Fruit fly (Drosophila melanogaster): ENCODE data around the gene CG14969.

The CG14969 gene

dm6 chr3L:3381869-3382488 lies 47.2 kb upstream of the CG14969 start (continued):
- TF ChIP-seq scrt (GFP tag; optimal IDR thresholded peaks at IDR 0.05) (peak; percentile 19), Scr (GFP tag; IDR thresholded peaks at IDR 0.05; ENCODE audit: partially characterized antibody) (no peak), Myb (GFP tag; optimal IDR thresholded peaks at IDR 0.05) (no peak), cas (GFP tag; IDR thresholded peaks at IDR 0.05) (peak; percentile 43; the same call in 1 of the 2 replicates), ERR (GFP tag; optimal IDR thresholded peaks at IDR 0.05) (no peak), CG32767 (GFP tag; IDR thresholded peaks at IDR 0.05) (peak; percentile 31; the same call in 1 of the 2 replicates), Awh (GFP tag; IDR thresholded peaks at IDR 0.05) (peak; percentile 55; the same call in 1 of the 2 replicates), CG11696 (GFP tag; IDR thresholded peaks at IDR 0.05) (0 out of 2 replicates have a peak, but pooled peaks have one; percentile 26), Adf1 (GFP tag; IDR thresholded peaks at IDR 0.05) (peak; percentile 61), gem (tag; optimal IDR thresholded peaks at IDR 0.05) (peak; percentile 57), H15 (GFP tag; IDR thresholded peaks at IDR 0.05) (peak; percentile 51; the same call in 1 of the 3 replicates), CG14014 (GFP tag; IDR thresholded peaks at IDR 0.05) (peak; percentile 79), row (GFP tag; IDR thresholded peaks at IDR 0.05) (peak; percentile 43; the same call in 2 of the 3 replicates), CG15601 (tag; optimal IDR thresholded peaks at IDR 0.05) (no peak), schlank (tag; optimal IDR thresholded peaks at IDR 0.05) (peak; percentile 28), org-1 (GFP tag; optimal IDR thresholded peaks at IDR 0.05) (no peak), CG9932 (GFP tag; IDR thresholded peaks at IDR 0.05) (peak; percentile 78), CHES-1-like (GFP tag; optimal IDR thresholded peaks at IDR 0.05) (no peak), Ptx1 (GFP tag; IDR thresholded peaks at IDR 0.05) (peak; percentile 65), CG13287 (GFP tag; IDR thresholded peaks at IDR 0.05; ENCODE audit: partially characterized antibody) (no peak), tap (tag; optimal IDR thresholded peaks at IDR 0.05) (peak; percentile 6), ttk (GFP tag; IDR thresholded peaks at IDR 0.05) (0 out of 2 replicates have a peak, but pooled peaks have one; percentile 29), inv (GFP tag; IDR thresholded peaks at IDR 0.05; ENCODE audit: partially characterized antibody) (no peak), oc (tag; optimal IDR thresholded peaks at IDR 0.05) (peak; percentile 37), ftz-f1 (GFP tag; optimal IDR thresholded peaks at IDR 0.05) (no peak)

dm6 chr3L:3380225-3381043 lies 45.7 kb upstream of the CG14969 start:
- TF ChIP-seq chif (GFP tag; optimal IDR thresholded peaks at IDR 0.05) = peak in 1 of 2 experiments; percentile 38
- TF ChIP-seq tgo (GFP tag; IDR thresholded peaks at IDR 0.05) = peak; percentile 45; the same call in 2 of the 3 replicates
- peak; percentile 14 for TF ChIP-seq Spps (tag; optimal IDR thresholded peaks at IDR 0.05)
- TF ChIP-seq crol (GFP tag; IDR thresholded peaks at IDR 0.05) = peak; percentile 89
- TF ChIP-seq sc (optimal IDR thresholded peaks at IDR 0.05) = no peak
- TF ChIP-seq sc (GFP tag; optimal IDR thresholded peaks at IDR 0.05) = peak; percentile 13
- peak; percentile 23; the same call in 1 of the 3 replicates for TF ChIP-seq CG14050 (GFP tag; IDR thresholded peaks at IDR 0.05)
- TF ChIP-seq Vsx1 (GFP tag; optimal IDR thresholded peaks at IDR 0.05) = peak; percentile 45
- TF ChIP-seq dmrt11E (tag; optimal IDR thresholded peaks at IDR 0.05) = no peak
- TF ChIP-seq Hr78 (GFP tag; optimal IDR thresholded peaks at IDR 0.05) = peak in 1 of 2 experiments; percentile 41
- TF ChIP-seq CG1602 (GFP tag; optimal IDR thresholded peaks at IDR 0.05) = peak; percentile 9
- peak in 1 of 3 experiments; percentile 51 for TF ChIP-seq Stat92E (GFP tag; optimal IDR thresholded peaks at IDR 0.05)
- peak; percentile 39 for TF ChIP-seq unpg (GFP tag; optimal IDR thresholded peaks at IDR 0.05)
- peak in 1 of 2 experiments; percentile 65 for TF ChIP-seq bsh (GFP tag; optimal IDR thresholded peaks at IDR 0.05)
- TF ChIP-seq gro (GFP tag; optimal IDR thresholded peaks at IDR 0.05) = no peak
- no peak for TF ChIP-seq CG15073 (GFP tag; optimal IDR thresholded peaks at IDR 0.05)
- TF ChIP-seq CG10274 (GFP tag; optimal IDR thresholded peaks at IDR 0.05) = no peak
- TF ChIP-seq H2.0 (GFP tag; IDR thresholded peaks at IDR 0.05) = 0 out of 2 replicates have a peak, but pooled peaks have one; percentile 13
- TF ChIP-seq CG17328 (GFP tag; IDR thresholded peaks at IDR 0.05) = peak; percentile 29
- TF ChIP-seq CG7839 (tag; optimal IDR thresholded peaks at IDR 0.05) = peak; percentile 56
- TF ChIP-seq sna (GFP tag; IDR thresholded peaks at IDR 0.05; ENCODE audit: partially characterized antibody) = no peak
- peak; percentile 61 for TF ChIP-seq CG2712 (tag; optimal IDR thresholded peaks at IDR 0.05)
